Worm (Caenorhabditis elegans): ENCODE results near the gene C03B1.7.

The C03B1.7 gene

DNA sequence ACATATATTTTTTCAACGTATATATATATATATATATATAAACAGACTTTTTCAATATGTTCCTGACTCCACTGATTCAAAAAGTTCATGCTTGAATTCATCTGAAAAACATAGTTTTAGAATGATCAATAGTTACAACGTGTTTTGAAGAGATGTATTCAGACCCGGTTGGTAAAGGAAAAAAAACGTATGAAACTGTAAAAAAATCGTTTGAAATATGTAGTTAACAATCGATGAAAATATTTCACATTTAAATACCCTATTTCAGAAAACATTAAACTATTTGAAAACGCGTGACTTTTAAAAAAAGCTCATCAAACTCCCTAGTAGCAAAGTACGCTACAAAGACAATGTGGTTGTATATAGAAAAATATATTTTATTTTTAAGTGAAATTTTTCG, 19.0 kb downstream of the C03B1.7 start, which contains the start of gene C03B1.14:
Gene C03B1.14 (minus strand): TSS at position 101 of the 400 bp plus-strand sequence.
- TF ChIP-seq ceh-19 (GFP tag; optimal IDR thresholded peaks at IDR 0.05): no peak
- no peak for TF ChIP-seq lin-11 (tag; optimal IDR thresholded peaks at IDR 0.05)
- no peak for TF ChIP-seq ahr-1 (tag; optimal IDR thresholded peaks at IDR 0.05)

DNA sequence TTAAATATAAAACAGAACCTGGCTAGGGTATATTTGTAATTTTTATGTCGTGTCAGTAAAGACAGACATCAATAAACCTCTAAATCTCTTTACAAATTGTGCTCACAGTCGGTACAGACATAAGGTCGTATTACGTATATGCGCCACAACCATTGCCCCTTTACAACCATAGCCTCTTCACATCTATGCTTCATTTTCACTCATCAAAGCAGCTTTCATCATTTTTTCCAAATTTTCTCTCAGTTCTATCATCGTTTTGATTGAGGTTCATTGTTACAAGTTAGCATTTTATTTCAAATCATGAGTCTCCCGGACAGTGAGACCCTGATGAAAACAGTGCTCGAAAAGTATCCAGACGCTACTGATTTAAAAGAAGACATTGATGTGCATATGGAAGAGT, 22.6 kb downstream of the C03B1.7 start, which contains the start of gene C03B1.4:
Gene C03B1.4 (plus strand): TSS at position 301 of the 400 bp plus-strand sequence.
- TF ChIP-seq tbx-2 (tag; optimal IDR thresholded peaks at IDR 0.05): no peak

DNA sequence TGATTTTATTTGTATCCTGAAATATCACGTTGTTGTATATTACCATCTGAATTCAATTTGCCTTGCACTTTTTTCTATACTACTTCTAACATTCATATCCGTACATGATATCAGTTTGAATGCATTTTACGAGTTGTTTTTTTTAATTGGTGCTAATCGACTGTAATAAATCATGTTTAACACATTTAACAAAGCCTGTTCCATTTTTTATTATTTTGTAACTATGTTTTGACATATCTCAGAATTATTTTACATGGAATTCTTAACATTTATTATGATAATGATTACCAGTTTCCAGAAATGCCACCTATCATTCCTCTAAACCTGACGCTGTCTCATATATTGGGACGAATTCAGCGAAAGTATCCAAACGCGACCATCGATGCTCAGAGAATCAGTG, 24.1 kb downstream of the C03B1.7 start, which contains the start of gene C03B1.3:
Gene C03B1.3 (plus strand): TSS at position 301 of the 400 bp plus-strand sequence.
- TF ChIP-seq nhr-11 (tag; optimal IDR thresholded peaks at IDR 0.05) (no peak), ceh-6 (GFP tag; optimal IDR thresholded peaks at IDR 0.05) (no peak), npax-4 (tag; optimal IDR thresholded peaks at IDR 0.05) (no peak), fax-1 (tag; optimal IDR thresholded peaks at IDR 0.05) (no peak), zip-5 (tag; optimal IDR thresholded peaks at IDR 0.05) (no peak), lim-6 (tag; optimal IDR thresholded peaks at IDR 0.05) (no peak), K02D7.2 (tag; optimal IDR thresholded peaks at IDR 0.05) (no peak)

DNA sequence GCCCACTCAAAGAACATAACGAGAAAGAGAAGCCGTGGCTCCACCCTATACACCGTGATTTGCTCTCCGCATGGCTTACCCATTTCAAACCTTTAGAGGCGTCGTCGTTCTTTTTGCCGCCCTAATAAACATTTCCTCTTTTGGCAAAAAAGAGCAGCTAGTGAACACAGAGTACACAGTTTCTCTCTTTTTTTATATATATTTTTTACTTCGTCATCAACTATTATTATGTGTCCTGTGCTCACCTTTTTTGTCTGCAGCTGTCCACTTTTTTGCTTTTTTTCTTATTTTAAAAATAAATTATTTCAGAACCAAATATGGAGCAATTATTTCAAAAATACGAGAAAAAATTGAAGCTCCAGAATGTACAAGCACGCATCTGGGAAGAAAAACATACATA, 28.1 kb downstream of the C03B1.7 start, which contains the start of gene C03B1.2:
Gene C03B1.2 (plus strand): TSS at position 301 of the 400 bp plus-strand sequence.
- TF ChIP-seq hlh-30 (tag; optimal IDR thresholded peaks at IDR 0.05; ENCODE audit: insufficient read depth) (no peak), tbx-7 (tag; optimal IDR thresholded peaks at IDR 0.05) (no peak), lin-11 (tag; optimal IDR thresholded peaks at IDR 0.05) (no peak), ceh-30 (tag; optimal IDR thresholded peaks at IDR 0.05) (no peak)

DNA sequence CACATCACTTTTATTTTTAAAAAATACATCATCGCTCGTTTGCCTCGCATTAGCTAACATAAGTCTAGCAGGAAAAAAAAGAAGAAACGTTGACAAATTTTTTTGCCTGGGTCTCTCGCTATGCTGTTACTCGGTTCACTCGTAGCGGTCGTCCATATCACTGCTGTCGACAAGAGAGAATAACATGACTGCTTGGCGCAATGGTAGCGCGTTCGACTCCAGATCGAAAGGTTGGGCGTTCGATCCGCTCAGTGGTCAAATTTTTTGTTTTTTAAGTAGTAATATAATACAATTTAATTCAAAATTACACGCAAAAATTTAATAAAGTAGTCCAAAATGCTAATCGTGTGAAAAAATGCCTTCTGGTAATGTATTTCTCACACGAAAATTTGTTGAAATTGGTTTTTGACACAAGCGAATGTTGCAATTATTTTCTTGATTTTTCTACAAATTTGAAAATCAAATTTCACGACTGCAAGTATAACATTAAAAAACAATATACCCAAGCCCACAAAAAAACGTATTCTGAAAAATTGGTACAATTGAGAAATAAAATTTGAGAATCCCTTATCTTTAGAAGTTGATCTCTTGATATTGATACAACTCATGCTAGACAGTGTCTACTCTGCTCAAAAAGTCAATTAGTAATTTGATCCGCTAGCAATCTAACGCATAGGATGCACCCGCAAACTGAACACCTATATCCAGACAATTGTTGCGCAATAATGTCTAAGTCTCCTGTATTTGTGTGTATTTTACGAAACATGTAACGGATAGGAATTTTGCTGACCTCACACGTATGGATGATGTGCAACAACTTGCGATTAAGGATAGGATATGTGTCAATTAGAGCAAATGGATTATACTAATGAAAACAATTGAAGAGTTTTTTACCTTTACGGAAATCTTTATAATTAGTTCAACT, 29.8 kb downstream of the C03B1.7 start:
- TF ChIP-seq ceh-48 (tag; optimal IDR thresholded peaks at IDR 0.05) (peak; percentile 55), hlh-13 (GFP tag; optimal IDR thresholded peaks at IDR 0.05) (peak; percentile 43), gmeb-2 (tag; optimal IDR thresholded peaks at IDR 0.05) (peak; percentile 77), ceh-22 (tag; optimal IDR thresholded peaks at IDR 0.05) (no peak), ceh-2 (tag; optimal IDR thresholded peaks at IDR 0.05) (peak; percentile 38), F13H6.1 (tag; optimal IDR thresholded peaks at IDR 0.05) (peak; percentile 17), unc-42 (tag; optimal IDR thresholded peaks at IDR 0.05) (no peak), ttx-3 (tag; optimal IDR thresholded peaks at IDR 0.05) (peak; percentile 80), tbx-7 (tag; optimal IDR thresholded peaks at IDR 0.05) (no peak), fkh-6 (tag; optimal IDR thresholded peaks at IDR 0.05) (peak; percentile 6), ceh-31 (tag; optimal IDR thresholded peaks at IDR 0.05) (peak; percentile 7), elt-2 (tag; optimal IDR thresholded peaks at IDR 0.05) (peak; percentile 84), ceh-45 (GFP tag; IDR thresholded peaks at IDR 0.05) (peak; percentile 64; the same call in 1 of the 2 replicates), pag-3 (tag; optimal IDR thresholded peaks at IDR 0.05; ENCODE audit: borderline replicate concordance) (no peak), pha-4 (tag; optimal IDR thresholded peaks at IDR 0.05) (no peak), unc-86 (tag; optimal IDR thresholded peaks at IDR 0.05) (peak; percentile 62), ahr-1 (tag; optimal IDR thresholded peaks at IDR 0.05) (no peak), ceh-24 (tag; optimal IDR thresholded peaks at IDR 0.05) (peak; percentile 51), ets-4 (tag; optimal IDR thresholded peaks at IDR 0.05) (no peak), dve-1 (tag; optimal IDR thresholded peaks at IDR 0.05) (peak; percentile 26), fax-1 (tag; optimal IDR thresholded peaks at IDR 0.05) (peak; percentile 61), pax-1 (tag; optimal IDR thresholded peaks at IDR 0.05) (no peak), C38D4.7 (GFP tag; optimal IDR thresholded peaks at IDR 0.05) (peak; percentile 65), pha-2 (tag; optimal IDR thresholded peaks at IDR 0.05) (peak; percentile 68), eyg-1 (tag; optimal IDR thresholded peaks at IDR 0.05) (peak; percentile 45), pros-1 (tag; optimal IDR thresholded peaks at IDR 0.05) (no peak), nfya-1 (tag; optimal IDR thresholded peaks at IDR 0.05) (peak; percentile 33), sdc-2 (tag; optimal IDR thresholded peaks at IDR 0.05) (peak; percentile 70), pqm-1 (tag; optimal IDR thresholded peaks at IDR 0.05) (peak; percentile 28), ceh-30 (tag; optimal IDR thresholded peaks at IDR 0.05) (peak; percentile 11), hlh-15 (tag; optimal IDR thresholded peaks at IDR 0.05) (peak; percentile 47), ama-1 (optimal IDR thresholded peaks at IDR 0.05) (no peak), unc-55 (GFP tag; optimal IDR thresholded peaks at IDR 0.05) (no peak)
